Worm (Caenorhabditis elegans) whole organism, L1 larva: ENCODE measurements around the gene srbc-68.
A peak's percentile ranks its signal among the peaks of the same experiment; 100 is the strongest.

Experiments
- C16A3.4 ChIP-seq: fragments of 150-350 bp; optimal IDR thresholded peaks from 2 replicates; lab custom pipeline; 2014; ENCODE audit warnings: missing biosample characterization, missing genetic modification characterization
- C34B4.2 ChIP-seq: sonication (generic microtip); optimal IDR thresholded peaks from 2 replicates; lab custom pipeline; 2017; ENCODE audit warnings: mild to moderate bottlenecking, missing genetic modification characterization, missing compliant biosample characterization
- F16B12.6 ChIP-seq: fragments of 150-350 bp; optimal IDR thresholded peaks from 2 replicates; lab custom pipeline; 2014; ENCODE audit warnings: missing biosample characterization, missing genetic modification characterization
- alr-1 ChIP-seq: fragments of 200-800 bp; sonication (Bioruptor generic); optimal IDR thresholded peaks from 2 replicates; lab custom pipeline; 2018; ENCODE audit warnings: borderline replicate concordance, mild to moderate bottlenecking, missing genetic modification characterization, missing compliant biosample characterization
- ceh-8 ChIP-seq: fragments of 200-800 bp; sonication (Bioruptor generic); optimal IDR thresholded peaks from 2 replicates; lab custom pipeline; 2018; ENCODE audit warnings: mild to moderate bottlenecking, missing genetic modification characterization, moderate library complexity, missing compliant biosample characterization
- ceh-82 ChIP-seq, 3 experiments: fragments of 150-350 bp in 1 of 3; sonication (generic microtip) in 2 of 3; optimal IDR thresholded peaks; 2 replicates each; lab custom pipeline; 2014 to 2017; ENCODE audit warnings: missing biosample characterization in 3 of 3, missing genetic modification characterization in 3 of 3
- ceh-88 ChIP-seq: fragments of 200-800 bp; sonication (Bioruptor generic); IDR thresholded peaks from 2 replicates; pipeline ENCODE4 v1.3.6; 2022; ENCODE audit warnings: missing genetic modification characterization, missing compliant biosample characterization
- ceh-90 ChIP-seq: sonication (generic microtip); optimal IDR thresholded peaks from 2 replicates; lab custom pipeline; 2016; ENCODE audit warnings: missing genetic modification characterization, missing compliant biosample characterization
- dpl-1 ChIP-seq, 3 experiments: fragments of 150-350 bp in 2 of 3; sonication (generic microtip) in 1 of 3; optimal IDR thresholded peaks; 2 replicates each; lab custom pipeline; 2014 to 2017; ENCODE audit warnings: missing biosample characterization in 3 of 3, missing genetic modification characterization in 3 of 3, missing genetic modification reagents in 3 of 3
- dsc-1 ChIP-seq: sonication (generic microtip); optimal IDR thresholded peaks from 2 replicates; lab custom pipeline; 2016; ENCODE audit warnings: mild to moderate bottlenecking, missing genetic modification characterization, missing compliant biosample characterization
- efl-1 ChIP-seq, 4 experiments: fragments of 150-350 bp; optimal IDR thresholded peaks in 3 of 4; peaks in 1 of 4; 1 replicate in 1 of 4; 2 replicates in 3 of 4; lab custom pipeline; 2014; ENCODE audit warnings: missing biosample characterization in 2 of 4, missing genetic modification characterization in 2 of 4, missing genetic modification reagents in 2 of 4
- ets-5 ChIP-seq: fragments of 200-800 bp; sonication (Bioruptor generic); IDR thresholded peaks from 2 replicates; pipeline ENCODE4 v1.3.6; 2022; ENCODE audit warnings: missing genetic modification characterization, missing compliant biosample characterization
- fkh-10 ChIP-seq: sonication (generic microtip); optimal IDR thresholded peaks from 2 replicates; lab custom pipeline; 2017; ENCODE audit warnings: missing biosample characterization, missing genetic modification reagents, missing genetic modification characterization
- fkh-4 ChIP-seq: sonication (generic microtip); optimal IDR thresholded peaks from 2 replicates; lab custom pipeline; 2016; ENCODE audit warnings: missing compliant biosample characterization, missing genetic modification characterization, borderline replicate concordance
- fkh-8 ChIP-seq: sonication (generic microtip); optimal IDR thresholded peaks from 2 replicates; lab custom pipeline; 2016; ENCODE audit warnings: mild to moderate bottlenecking, missing genetic modification characterization, missing compliant biosample characterization
- hlh-17 ChIP-seq: fragments of 200-800 bp; sonication (Bioruptor generic); optimal IDR thresholded peaks from 2 replicates; lab custom pipeline; 2018; ENCODE audit warnings: missing genetic modification characterization, mild to moderate bottlenecking, missing compliant biosample characterization, moderate library complexity, borderline replicate concordance
- isw-1 ChIP-seq: fragments of 200-800 bp; sonication (Bioruptor generic); IDR thresholded peaks from 2 replicates; pipeline ENCODE4 v1.3.6; 2022; ENCODE audit warnings: missing genetic modification characterization, missing compliant biosample characterization
- jun-1 ChIP-seq: fragments of 150-350 bp; optimal IDR thresholded peaks from 2 replicates; lab custom pipeline; 2014; ENCODE audit warnings: missing biosample characterization, missing genetic modification reagents, missing genetic modification characterization
- lin-13 ChIP-seq: fragments of 150-350 bp; optimal IDR thresholded peaks from 2 replicates; lab custom pipeline; 2014; ENCODE audit warnings: missing biosample characterization, missing genetic modification reagents, missing genetic modification characterization
- lin-14 ChIP-seq: fragments of 200-800 bp; sonication (Bioruptor generic); optimal IDR thresholded peaks from 2 replicates; lab custom pipeline; 2018; ENCODE audit warnings: mild to moderate bottlenecking, missing genetic modification characterization, moderate library complexity, missing compliant biosample characterization
- lin-35 ChIP-seq, 2 experiments: fragments of 150-350 bp; optimal IDR thresholded peaks; 2 replicates each; lab custom pipeline; 2014; ENCODE audit warnings: missing biosample characterization in 2 of 2, missing genetic modification characterization in 2 of 2, missing genetic modification reagents in 2 of 2
- lir-3 ChIP-seq: sonication (generic microtip); optimal IDR thresholded peaks from 2 replicates; lab custom pipeline; 2016; ENCODE audit warnings: mild to moderate bottlenecking, missing genetic modification characterization, moderate library complexity, missing compliant biosample characterization; ENCODE audit not compliant: poor library complexity
- lsy-2 ChIP-seq, 2 experiments: fragments of 150-350 bp; optimal IDR thresholded peaks; 2 replicates each; lab custom pipeline; 2014; ENCODE audit warnings: missing biosample characterization in 2 of 2, missing genetic modification characterization in 2 of 2
- mab-9 ChIP-seq: fragments of 200-800 bp; sonication (Bioruptor generic); IDR thresholded peaks from 2 replicates; pipeline ENCODE4 v1.3.6; 2022; ENCODE audit warnings: missing genetic modification reagents, missing genetic modification characterization, missing compliant biosample characterization
- mdl-1 ChIP-seq, 2 experiments: fragments of 150-350 bp; optimal IDR thresholded peaks; 2 replicates each; lab custom pipeline; 2014 to 2017; ENCODE audit warnings: missing biosample characterization in 2 of 2, missing genetic modification characterization in 2 of 2, inconsistent platforms in 1 of 2
- nhr-11 ChIP-seq: fragments of 150-350 bp; optimal IDR thresholded peaks from 2 replicates; lab custom pipeline; 2014; ENCODE audit warnings: missing biosample characterization, missing genetic modification characterization
- nhr-12 ChIP-seq: sonication (generic microtip); optimal IDR thresholded peaks from 2 replicates; lab custom pipeline; 2017; ENCODE audit warnings: missing biosample characterization, missing genetic modification characterization
- nhr-28 ChIP-seq: fragments of 150-350 bp; optimal IDR thresholded peaks from 2 replicates; lab custom pipeline; 2014; ENCODE audit warnings: missing biosample characterization, missing genetic modification characterization
- nhr-47 ChIP-seq: sonication (generic microtip); optimal IDR thresholded peaks from 2 replicates; lab custom pipeline; 2016; ENCODE audit warnings: mild to moderate bottlenecking, missing genetic modification characterization, moderate library complexity, missing compliant biosample characterization
- nhr-71 ChIP-seq: sonication (generic microtip); optimal IDR thresholded peaks from 2 replicates; lab custom pipeline; 2016; ENCODE audit warnings: mild to moderate bottlenecking, missing genetic modification characterization, moderate library complexity, missing compliant biosample characterization
- nhr-85 ChIP-seq: sonication (generic microtip); peaks from one replicate; lab custom pipeline; 2016; ENCODE audit warnings: missing genetic modification characterization, inconsistent platforms, missing compliant biosample characterization
- pax-3 ChIP-seq: fragments of 200-800 bp; sonication (Bioruptor generic); optimal IDR thresholded peaks from 2 replicates; lab custom pipeline; 2018; ENCODE audit warnings: mild to moderate bottlenecking, missing genetic modification characterization, moderate library complexity, missing compliant biosample characterization
- pqm-1 ChIP-seq: sonication (generic microtip); optimal IDR thresholded peaks from 3 replicates; lab custom pipeline; 2017; ENCODE audit warnings: missing biosample characterization, missing genetic modification characterization
- snpc-4 ChIP-seq: fragments of 150-350 bp; optimal IDR thresholded peaks from 2 replicates; lab custom pipeline; 2014; ENCODE audit warnings: missing biosample characterization, missing genetic modification characterization
- sox-4 ChIP-seq: sonication (generic microtip); optimal IDR thresholded peaks from 2 replicates; lab custom pipeline; 2016; ENCODE audit warnings: missing genetic modification characterization, missing compliant biosample characterization
- tbx-2 ChIP-seq: sonication (generic microtip); optimal IDR thresholded peaks from 2 replicates; lab custom pipeline; 2016; ENCODE audit warnings: missing genetic modification characterization, missing compliant biosample characterization
- tlp-1 ChIP-seq: fragments of 150-350 bp; optimal IDR thresholded peaks from 2 replicates; lab custom pipeline; 2014; ENCODE audit warnings: missing biosample characterization, missing genetic modification characterization
- unc-30 ChIP-seq: sonication (generic microtip); optimal IDR thresholded peaks from 2 replicates; lab custom pipeline; 2017; ENCODE audit warnings: missing biosample characterization, missing genetic modification characterization
- unc-62 ChIP-seq: fragments of 150-350 bp; optimal IDR thresholded peaks from 2 replicates; lab custom pipeline; 2014; ENCODE audit warnings: missing biosample characterization, missing genetic modification reagents, missing genetic modification characterization
- unc-86 ChIP-seq: sonication (generic microtip); optimal IDR thresholded peaks from 2 replicates; lab custom pipeline; 2016; ENCODE audit warnings: missing genetic modification characterization, missing compliant biosample characterization
- vab-15 ChIP-seq: sonication (generic microtip); optimal IDR thresholded peaks from 2 replicates; lab custom pipeline; 2017; ENCODE audit warnings: missing genotype, mild to moderate bottlenecking, missing genetic modification characterization, missing compliant biosample characterization
- xbp-1 ChIP-seq: sonication (generic microtip); optimal IDR thresholded peaks from 2 replicates; lab custom pipeline; 2016; ENCODE audit warnings: missing genetic modification characterization, missing compliant biosample characterization
- zag-1 ChIP-seq: fragments of 150-350 bp; optimal IDR thresholded peaks from 2 replicates; lab custom pipeline; 2014; ENCODE audit warnings: missing biosample characterization, missing genetic modification characterization
- zip-4 ChIP-seq: fragments of 200-800 bp; sonication (Bioruptor generic); optimal IDR thresholded peaks from 2 replicates; lab custom pipeline; 2018; ENCODE audit warnings: mild to moderate bottlenecking, missing genetic modification characterization, moderate library complexity, missing compliant biosample characterization
- ztf-11 ChIP-seq, 2 experiments: sonication (generic microtip); optimal IDR thresholded peaks; 2 replicates each; lab custom pipeline; 2016 to 2017; ENCODE audit warnings: missing genetic modification characterization in 2 of 2, missing biosample characterization in 1 of 2, missing compliant biosample characterization in 1 of 2

srbc-68 gene

ce11 chrV:3579795-3580194 lies 33.4 kb upstream of the srbc-68 start (continued):
- TF ChIP-seq lir-3 (tag; lab: Kevin White, UChicago) (no peak), snpc-4 (no peak), C16A3.4 (tag; lab: Kevin White, UChicago) (peak; percentile 15), ceh-82 (tag; optimal IDR thresholded peaks at IDR 0.05; lab: Kevin White, UChicago) (peak in 2 of 3 experiments; percentile 29 to 76), nhr-47 (tag; lab: Kevin White, UChicago) (peak; percentile 35)

- TF ChIP-seq tbx-2 (tag; lab: Kevin White, UChicago) (no peak), dsc-1 (tag; lab: Kevin White, UChicago) (peak; percentile 6), fkh-8 (tag; lab: Kevin White, UChicago) (peak; percentile 27), C16A3.4 (tag; lab: Kevin White, UChicago) (no peak), lin-14 (GFP tag; lab: Kevin White, UChicago) (peak; percentile 29), pqm-1 (tag; lab: Kevin White, UChicago) (no peak), ceh-88 (GFP tag; lab: Robert Waterston, UW) (no peak), dpl-1 (GFP tag; optimal IDR thresholded peaks at IDR 0.05; lab: Kevin White, UChicago) (peak in 1 of 3 experiments; percentile 11), F16B12.6 (tag; lab: Kevin White, UChicago) (no peak), alr-1 (no peak), tlp-1 (tag; lab: Kevin White, UChicago) (no peak), xbp-1 (no peak), nhr-28 (tag; lab: Kevin White, UChicago) (no peak), efl-1 (optimal IDR thresholded peaks at IDR 0.05; lab: Kevin White, UChicago) (no peak), efl-1 (GFP tag; optimal IDR thresholded peaks at IDR 0.05 in 1 of 2; lab: Kevin White, UChicago) (peak in 1 of 2 experiments; percentile 88), lsy-2 (tag; optimal IDR thresholded peaks at IDR 0.05; lab: Kevin White, UChicago) (no peak)
These were observed 32.8 kb upstream of the srbc-68 start for ce11 chrV:3579248-3579647.

- TF ChIP-seq sox-4 (tag; lab: Kevin White, UChicago) = no peak
- no peak for TF ChIP-seq pax-3 (tag; lab: Kevin White, UChicago)
- TF ChIP-seq fkh-4 = no peak
- TF ChIP-seq C34B4.2 = no peak
- no peak for TF ChIP-seq alr-1
- TF ChIP-seq ztf-11 (tag; optimal IDR thresholded peaks at IDR 0.05; lab: Kevin White, UChicago) = no peak
- TF ChIP-seq ceh-90 (tag; lab: Kevin White, UChicago) = no peak
- TF ChIP-seq pqm-1 (tag; lab: Kevin White, UChicago) = no peak
- TF ChIP-seq lsy-2 (tag; optimal IDR thresholded peaks at IDR 0.05; lab: Kevin White, UChicago) = peak; percentile 64 to 92
- no peak for TF ChIP-seq nhr-28 (tag; lab: Kevin White, UChicago)
- peak; percentile 32 for TF ChIP-seq F16B12.6 (tag; lab: Kevin White, UChicago)
- TF ChIP-seq efl-1 (optimal IDR thresholded peaks at IDR 0.05; lab: Kevin White, UChicago) = peak; percentile 46 to 73
- TF ChIP-seq efl-1 (GFP tag; optimal IDR thresholded peaks at IDR 0.05 in 1 of 2; lab: Kevin White, UChicago) = peak; percentile 64 to 90
- no peak for TF ChIP-seq fkh-8 (tag; lab: Kevin White, UChicago)
- TF ChIP-seq nhr-11 (tag; lab: Kevin White, UChicago) = no peak
- TF ChIP-seq lin-35 (GFP tag; optimal IDR thresholded peaks at IDR 0.05; lab: Kevin White, UChicago) = peak; percentile 6 to 54
- TF ChIP-seq nhr-12 = no peak
- no peak for TF ChIP-seq zip-4 (GFP tag; lab: Kevin White, UChicago)
- TF ChIP-seq lin-13 (GFP tag; lab: Kevin White, UChicago) = no peak
- TF ChIP-seq fkh-10 (GFP tag; lab: Kevin White, UChicago) = no peak
- no peak for TF ChIP-seq ets-5 (GFP tag; lab: Robert Waterston, UW)
- TF ChIP-seq ceh-82 (tag; optimal IDR thresholded peaks at IDR 0.05; lab: Kevin White, UChicago) = no peak
- peak in 2 of 3 experiments; percentile 24 to 70 for TF ChIP-seq dpl-1 (GFP tag; optimal IDR thresholded peaks at IDR 0.05; lab: Kevin White, UChicago)
- TF ChIP-seq, all 84 proteins: peak for 5
These were observed 32.4 kb upstream of the srbc-68 start, which contains the start of gene pygl-1 for ce11 chrV:3578813-3579212. Gene pygl-1, plus strand, starts transcription at chrV:3579023.

- TF ChIP-seq zip-4 (GFP tag; lab: Kevin White, UChicago) (no peak), jun-1 (tag; lab: Kevin White, UChicago) (no peak), mdl-1 (tag; optimal IDR thresholded peaks at IDR 0.05; lab: Kevin White, UChicago) (no peak), ceh-8 (GFP tag; lab: Kevin White, UChicago) (no peak), hlh-17 (GFP tag; lab: Kevin White, UChicago) (no peak), lin-35 (GFP tag; optimal IDR thresholded peaks at IDR 0.05; lab: Kevin White, UChicago) (no peak), unc-86 (tag; lab: Kevin White, UChicago) (no peak), zag-1 (tag; lab: Kevin White, UChicago) (no peak), isw-1 (no peak), mab-9 (GFP tag; lab: Robert Waterston, UW) (no peak), nhr-85 (tag; lab: Kevin White, UChicago) (no peak), snpc-4 (no peak), unc-30 (no peak), lsy-2 (tag; optimal IDR thresholded peaks at IDR 0.05; lab: Kevin White, UChicago) (no peak), unc-62 (GFP tag; lab: Kevin White, UChicago) (no peak), vab-15 (tag; lab: Kevin White, UChicago) (no peak), C34B4.2 (no peak), nhr-47 (tag; lab: Kevin White, UChicago) (no peak), nhr-71 (no peak)
- TF ChIP-seq, all 84 proteins: peak for 0
These were observed 29.3 kb upstream of the srbc-68 start, which contains the start of gene grl-27 for ce11 chrV:3575759-3576158. Gene grl-27, minus strand, starts transcription at chrV:3575859.
